Fruit fly (Drosophila melanogaster) whole organism, pupa: Measurements from ENCODE around the gene CG18180.

Source experiments
- CG10348 ChIP-seq: fragments of 200-800 bp; sonication (Bioruptor generic); IDR thresholded peaks from 2 replicates; pipeline ENCODE4 v1.3.6; 2022; ENCODE audit warnings: missing biosample characterization, missing genetic modification characterization
- CG12605 ChIP-seq: fragments of 200-800 bp; sonication (Bioruptor generic); IDR thresholded peaks from 2 replicates; pipeline ENCODE4 v1.3.6; 2022; ENCODE audit warnings: missing biosample characterization, missing genetic modification characterization
- CG32121 ChIP-seq: fragments of 200-800 bp; sonication (Bioruptor generic); IDR thresholded peaks from 2 replicates; pipeline ENCODE4 v1.3.6; 2022; ENCODE audit warnings: missing biosample characterization, missing genetic modification characterization
- CG9948 ChIP-seq: fragments of 200-800 bp; sonication (Bioruptor generic); optimal IDR thresholded peaks from 2 replicates; lab custom pipeline; 2018; ENCODE audit warnings: missing biosample characterization, mild to moderate bottlenecking, missing genetic modification characterization, moderate library complexity
- D1 ChIP-seq: fragments of 200-800 bp; sonication (Bioruptor generic); optimal IDR thresholded peaks from 2 replicates; lab custom pipeline; 2018; ENCODE audit warnings: missing biosample characterization, mild to moderate bottlenecking, missing genetic modification characterization, moderate library complexity
- Ets98B ChIP-seq: fragments of 200-800 bp; sonication (Bioruptor generic); IDR thresholded peaks from 2 replicates; pipeline ENCODE4 v1.3.6; 2022; ENCODE audit warnings: missing biosample characterization, missing genetic modification characterization
- Snoo ChIP-seq: fragments of 200-800 bp; sonication (Bioruptor generic); optimal IDR thresholded peaks from 3 replicates; lab custom pipeline; 2017; ENCODE audit warnings: missing biosample characterization, mild to moderate bottlenecking, missing genetic modification characterization, inconsistent platforms

DNA sequence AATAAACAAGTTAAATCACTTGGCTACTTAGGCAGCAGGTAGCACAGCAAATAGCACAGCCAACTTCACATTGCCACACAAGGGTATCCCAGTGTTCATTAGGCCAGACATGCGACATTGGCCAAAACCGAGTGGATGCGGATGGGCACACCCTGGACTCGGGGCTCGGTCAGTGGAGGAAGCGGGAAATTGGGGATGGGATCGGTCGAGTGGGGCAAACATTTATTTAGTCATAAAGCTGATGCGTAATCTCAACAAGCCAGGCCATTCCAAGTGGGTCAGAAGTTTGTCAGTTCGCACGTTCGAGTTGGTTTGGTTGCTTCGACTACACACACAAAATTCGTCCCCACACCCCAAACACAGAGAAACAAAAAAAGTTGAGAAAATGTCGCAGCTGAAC, 42.1 kb upstream of the CG18180 start, which contains the start of gene CG3222:
- TF ChIP-seq CG32121 (GFP tag; lab: Robert Waterston, UW) (no peak), CG9948 (tag; lab: Kevin White, UChicago) (no peak), Snoo (tag; lab: Kevin White, UChicago) (no peak), D1 (no peak), CG10348 (GFP tag; lab: Robert Waterston, UW) (no peak), CG12605 (GFP tag; lab: Robert Waterston, UW) (no peak), Ets98B (GFP tag; lab: Robert Waterston, UW) (no peak)
